Worm (Caenorhabditis elegans) whole organism, late embryonic: Measurements from ENCODE around the gene math-31.

Experiments
- C08G9.2 ChIP-seq: sonication (generic microtip); optimal IDR thresholded peaks from 2 replicates; lab custom pipeline; 2016; ENCODE audit warnings: mild to moderate bottlenecking, missing genetic modification characterization, moderate library complexity, missing compliant biosample characterization
- F13H6.1 ChIP-seq: sonication (generic microtip); optimal IDR thresholded peaks from 2 replicates; lab custom pipeline; 2016; ENCODE audit warnings: missing genetic modification characterization, missing compliant biosample characterization
- K02D7.2 ChIP-seq: sonication (generic microtip); optimal IDR thresholded peaks from 2 replicates; lab custom pipeline; 2017; ENCODE audit warnings: mild to moderate bottlenecking, missing genetic modification characterization, missing compliant biosample characterization
- ceh-18 ChIP-seq: sonication (generic microtip); optimal IDR thresholded peaks from 2 replicates; lab custom pipeline; 2016; ENCODE audit warnings: missing genetic modification characterization, missing compliant biosample characterization
- ceh-19 ChIP-seq: fragments of 200-800 bp; sonication (Bioruptor generic); optimal IDR thresholded peaks from 2 replicates; lab custom pipeline; 2018; ENCODE audit warnings: mild to moderate bottlenecking, missing genetic modification characterization, missing compliant biosample characterization
- ceh-2 ChIP-seq: sonication (generic microtip); optimal IDR thresholded peaks from 2 replicates; lab custom pipeline; 2016; ENCODE audit warnings: missing genotype, missing genetic modification characterization, missing compliant biosample characterization
- ceh-22 ChIP-seq: sonication (generic microtip); optimal IDR thresholded peaks from 2 replicates; lab custom pipeline; 2017; ENCODE audit warnings: missing biosample characterization, missing genetic modification characterization
- ceh-30 ChIP-seq: fragments of 150-350 bp; optimal IDR thresholded peaks from 2 replicates; lab custom pipeline; 2014; ENCODE audit warnings: missing biosample characterization, missing genetic modification characterization
- ceh-34 ChIP-seq: sonication (generic microtip); optimal IDR thresholded peaks from 2 replicates; lab custom pipeline; 2016; ENCODE audit warnings: mild to moderate bottlenecking, missing genetic modification characterization, missing compliant biosample characterization
- che-1 ChIP-seq: sonication (generic microtip); optimal IDR thresholded peaks from 2 replicates; lab custom pipeline; 2016; ENCODE audit warnings: mild to moderate bottlenecking, missing genetic modification characterization, missing compliant biosample characterization
- dmd-4 ChIP-seq: sonication (generic microtip); optimal IDR thresholded peaks from 2 replicates; lab custom pipeline; 2016; ENCODE audit warnings: borderline replicate concordance, missing genetic modification characterization, missing compliant biosample characterization
- dve-1 ChIP-seq: sonication (generic microtip); optimal IDR thresholded peaks from 2 replicates; lab custom pipeline; 2017; ENCODE audit warnings: antibody characterized with exemption, mild to moderate bottlenecking, missing genetic modification characterization, missing compliant biosample characterization
- ets-4 ChIP-seq: sonication (generic microtip); optimal IDR thresholded peaks from 2 replicates; lab custom pipeline; 2016; ENCODE audit warnings: missing genetic modification characterization, missing compliant biosample characterization
- eyg-1 ChIP-seq: sonication (generic microtip); optimal IDR thresholded peaks from 2 replicates; lab custom pipeline; 2016; ENCODE audit warnings: missing genotype, missing genetic modification characterization, missing compliant biosample characterization
- fax-1 ChIP-seq: sonication (generic microtip); optimal IDR thresholded peaks from 2 replicates; lab custom pipeline; 2016; ENCODE audit warnings: missing genotype, missing genetic modification characterization, missing compliant biosample characterization
- fkh-10 ChIP-seq: fragments of 150-350 bp; optimal IDR thresholded peaks from 2 replicates; lab custom pipeline; 2014; ENCODE audit warnings: missing biosample characterization, missing genetic modification reagents, missing genetic modification characterization
- fkh-6 ChIP-seq: sonication (generic microtip); optimal IDR thresholded peaks from 2 replicates; lab custom pipeline; 2016; ENCODE audit warnings: missing genetic modification characterization, missing compliant biosample characterization
- hlh-13 ChIP-seq: fragments of 200-800 bp; sonication (Bioruptor generic); optimal IDR thresholded peaks from 2 replicates; lab custom pipeline; 2018; ENCODE audit warnings: mild to moderate bottlenecking, missing genetic modification characterization, missing compliant biosample characterization
- hlh-15 ChIP-seq: sonication (generic microtip); optimal IDR thresholded peaks from 2 replicates; lab custom pipeline; 2016; ENCODE audit warnings: missing genetic modification characterization, missing compliant biosample characterization
- lin-11 ChIP-seq: fragments of 200-800 bp; sonication (Bioruptor generic); optimal IDR thresholded peaks from 2 replicates; lab custom pipeline; 2018; ENCODE audit warnings: mild to moderate bottlenecking, missing genetic modification characterization, missing compliant biosample characterization
- madf-2 ChIP-seq: sonication (generic microtip); optimal IDR thresholded peaks from 2 replicates; lab custom pipeline; 2017; ENCODE audit warnings: missing genetic modification characterization, missing compliant biosample characterization
- mec-3 ChIP-seq: sonication (generic microtip); optimal IDR thresholded peaks from 2 replicates; lab custom pipeline; 2016; ENCODE audit warnings: borderline replicate concordance, missing genetic modification characterization, missing compliant biosample characterization
- nfya-1 ChIP-seq: sonication (generic microtip); optimal IDR thresholded peaks from 2 replicates; lab custom pipeline; 2017; ENCODE audit warnings: missing genetic modification characterization, mild to moderate bottlenecking, missing compliant biosample characterization, antibody characterized with exemption, moderate library complexity
- nhr-11 ChIP-seq: fragments of 150-350 bp; optimal IDR thresholded peaks from 2 replicates; lab custom pipeline; 2014; ENCODE audit warnings: missing biosample characterization, missing genetic modification characterization
- nhr-232 ChIP-seq: sonication (generic microtip); optimal IDR thresholded peaks from 2 replicates; lab custom pipeline; 2016; ENCODE audit warnings: missing genetic modification characterization, missing compliant biosample characterization
- pag-3 ChIP-seq: sonication (generic microtip); optimal IDR thresholded peaks from 2 replicates; lab custom pipeline; 2016; ENCODE audit warnings: missing compliant biosample characterization, missing genetic modification characterization, borderline replicate concordance
- pat-9 ChIP-seq: fragments of 200-800 bp; sonication (Bioruptor generic); optimal IDR thresholded peaks from 2 replicates; lab custom pipeline; 2018; ENCODE audit warnings: mild to moderate bottlenecking, missing genetic modification characterization, moderate library complexity, missing compliant biosample characterization
- pax-1 ChIP-seq: fragments of 150-350 bp; optimal IDR thresholded peaks from 2 replicates; lab custom pipeline; 2014; ENCODE audit warnings: missing biosample characterization, missing genetic modification characterization
- pqm-1 ChIP-seq: sonication (generic microtip); optimal IDR thresholded peaks from 2 replicates; lab custom pipeline; 2016; ENCODE audit warnings: missing genetic modification characterization, missing compliant biosample characterization
- pros-1 ChIP-seq: fragments of 150-350 bp; optimal IDR thresholded peaks from 2 replicates; lab custom pipeline; 2014; ENCODE audit warnings: missing biosample characterization, missing genetic modification reagents, missing genetic modification characterization
- rnt-1 ChIP-seq: sonication (generic microtip); optimal IDR thresholded peaks from 2 replicates; lab custom pipeline; 2016; ENCODE audit warnings: missing genetic modification characterization, missing compliant biosample characterization
- sox-4 ChIP-seq: sonication (generic microtip); optimal IDR thresholded peaks from 2 replicates; lab custom pipeline; 2017; ENCODE audit warnings: mild to moderate bottlenecking, missing genetic modification characterization, inconsistent platforms, missing compliant biosample characterization
- syd-9 ChIP-seq: sonication (generic microtip); optimal IDR thresholded peaks from 2 replicates; lab custom pipeline; 2016; ENCODE audit warnings: mild to moderate bottlenecking, missing genetic modification characterization, moderate library complexity, missing compliant biosample characterization
- tbx-7 ChIP-seq: sonication (generic microtip); optimal IDR thresholded peaks from 2 replicates; lab custom pipeline; 2016; ENCODE audit warnings: missing genotype, missing genetic modification characterization, missing compliant biosample characterization
- ttx-3 ChIP-seq: sonication (generic microtip); optimal IDR thresholded peaks from 2 replicates; lab custom pipeline; 2016; ENCODE audit warnings: missing genetic modification reagents, missing genetic modification characterization, missing compliant biosample characterization
- unc-3 ChIP-seq, 2 experiments: fragments of 200-800 bp in 1 of 2; sonication (Bioruptor generic) in 1 of 2; sonication (generic microtip) in 1 of 2; conservative IDR thresholded peaks in 1 of 2; optimal IDR thresholded peaks in 1 of 2; 2 replicates each; pipeline versions ENCODE4 v1.3.6 to Lab custom; 2016 to 2022; ENCODE audit warnings: missing compliant biosample characterization in 2 of 2, missing genetic modification characterization in 2 of 2, missing genetic modification reagents in 1 of 2
- unc-86 ChIP-seq: sonication (generic microtip); optimal IDR thresholded peaks from 2 replicates; lab custom pipeline; 2016; ENCODE audit warnings: missing genetic modification characterization, missing compliant biosample characterization
- ztf-16 ChIP-seq: sonication (generic microtip); optimal IDR thresholded peaks from 2 replicates; lab custom pipeline; 2017; ENCODE audit warnings: missing genetic modification characterization, missing compliant biosample characterization

math-31 gene

ce11 chrII:1895278-1895677, 17.4 kb downstream of the math-31 start, which contains the start of gene C46F9.5:
Gene C46F9.5 (plus strand): TSS chrII:1895578.
- TF ChIP-seq ceh-30 (tag; lab: Kevin White, UChicago) (no peak), syd-9 (tag; lab: Kevin White, UChicago) (no peak), che-1 (tag; lab: Kevin White, UChicago) (no peak), C08G9.2 (no peak), ets-4 (tag; lab: Kevin White, UChicago) (no peak), fax-1 (no peak), ceh-18 (no peak), fkh-6 (tag; lab: Kevin White, UChicago) (no peak), mec-3 (tag; lab: Kevin White, UChicago) (no peak), fkh-10 (GFP tag; lab: Kevin White, UChicago) (no peak), F13H6.1 (tag; lab: Kevin White, UChicago) (no peak), dve-1 (no peak), nfya-1 (tag; lab: Kevin White, UChicago) (no peak), hlh-13 (GFP tag; lab: Kevin White, UChicago) (no peak), sox-4 (tag; lab: Kevin White, UChicago) (no peak), K02D7.2 (tag; lab: Kevin White, UChicago) (no peak), unc-86 (no peak), eyg-1 (no peak), madf-2 (tag; lab: Kevin White, UChicago) (no peak), pat-9 (no peak)
- TF ChIP-seq, all 69 proteins: peak for 0

- TF ChIP-seq unc-86 (no peak), nhr-232 (tag; lab: Kevin White, UChicago) (no peak), tbx-7 (tag; lab: Kevin White, UChicago) (no peak), ceh-2 (tag; lab: Kevin White, UChicago) (no peak), pat-9 (no peak), fkh-10 (GFP tag; lab: Kevin White, UChicago) (no peak), ttx-3 (tag; lab: Kevin White, UChicago) (no peak), unc-3 (GFP tag; conservative IDR thresholded peaks at IDR 0.05; lab: Robert Waterston, UW) (no peak), unc-3 (tag; optimal IDR thresholded peaks at IDR 0.05; lab: Kevin White, UChicago) (no peak), lin-11 (tag; lab: Kevin White, UChicago) (no peak), pqm-1 (tag; lab: Kevin White, UChicago) (no peak), sox-4 (tag; lab: Kevin White, UChicago) (no peak), ceh-22 (tag; lab: Kevin White, UChicago) (no peak), rnt-1 (tag; lab: Kevin White, UChicago) (no peak), pros-1 (tag; lab: Kevin White, UChicago) (no peak), ceh-34 (tag; lab: Kevin White, UChicago) (no peak)
Observed at ce11 chrII:1893912-1894311, 18.7 kb downstream of the math-31 start, which contains the start of gene C16C4.1. Gene C16C4.1 (plus strand): TSS chrII:1894212.

ce11 chrII:1890682-1891081, 22.0 kb downstream of the math-31 start, which contains the start of gene math-9:
Gene math-9 (minus strand): TSS chrII:1890782.
- TF ChIP-seq ceh-18 (no peak), ceh-19 (GFP tag; lab: Kevin White, UChicago) (no peak), dmd-4 (tag; lab: Kevin White, UChicago) (no peak), hlh-15 (no peak), ztf-16 (tag; lab: Kevin White, UChicago) (no peak), nhr-11 (tag; lab: Kevin White, UChicago) (no peak), pax-1 (tag; lab: Kevin White, UChicago) (no peak), pag-3 (no peak)
